Worm (Caenorhabditis elegans) whole organism, late embryonic: ENCODE measurements around the gene K05F1.14.

ENCODE experiments used
- elt-2 ChIP-seq: sonication (generic microtip); optimal IDR thresholded peaks from 2 replicates; lab custom pipeline; 2016; ENCODE audit warnings: missing genetic modification reagents, missing genetic modification characterization, missing compliant biosample characterization
- eyg-1 ChIP-seq: sonication (generic microtip); optimal IDR thresholded peaks from 2 replicates; lab custom pipeline; 2016; ENCODE audit warnings: missing genotype, missing genetic modification characterization, missing compliant biosample characterization
- hlh-15 ChIP-seq: sonication (generic microtip); optimal IDR thresholded peaks from 2 replicates; lab custom pipeline; 2016; ENCODE audit warnings: missing genetic modification characterization, missing compliant biosample characterization
- lin-11 ChIP-seq: fragments of 200-800 bp; sonication (Bioruptor generic); optimal IDR thresholded peaks from 2 replicates; lab custom pipeline; 2018; ENCODE audit warnings: mild to moderate bottlenecking, missing genetic modification characterization, missing compliant biosample characterization

DNA sequence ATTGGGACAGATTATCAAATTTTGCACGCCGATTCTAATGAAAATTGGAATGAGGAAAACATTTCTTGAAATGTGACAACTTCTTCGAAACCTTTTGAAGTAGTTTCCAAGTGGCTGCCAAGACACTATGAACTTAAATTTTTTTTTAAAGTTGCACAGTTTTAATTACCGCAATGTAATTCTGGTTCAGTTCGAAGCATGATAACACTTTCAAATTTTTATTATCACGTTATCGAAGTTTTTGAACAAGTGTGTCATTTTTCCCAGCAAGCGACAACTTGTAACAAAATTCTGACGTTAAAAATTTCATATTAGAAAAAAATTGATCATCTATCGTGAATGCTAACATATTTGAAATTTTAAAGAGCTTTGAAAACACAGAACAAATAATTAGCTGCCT, 49.6 kb downstream of the K05F1.14 start:
- TF ChIP-seq eyg-1 (tag; lab: Kevin White, UChicago) = no peak
- no peak for TF ChIP-seq elt-2 (tag; lab: Kevin White, UChicago)
- TF ChIP-seq lin-11 (tag; lab: Kevin White, UChicago) = no peak
- no peak for TF ChIP-seq hlh-15
